Fruit fly (Drosophila melanogaster) whole organism, embryonic: Measurements from ENCODE around the gene Cpsf5.

ENCODE experiments used
- ATbp ChIP-seq: fragments of 200-800 bp; sonication (Bioruptor generic); optimal IDR thresholded peaks from 2 replicates; lab custom pipeline; 2017; ENCODE audit warnings: missing biosample characterization, mild to moderate bottlenecking, missing genetic modification characterization, missing genetic modification reagents
- Ada2b ChIP-seq: fragments of 200-800 bp; sonication (Bioruptor generic); IDR thresholded peaks from 2 replicates; pipeline ENCODE4 v1.3.6; 2022; ENCODE audit warnings: missing biosample characterization, missing genetic modification characterization
- CG11696 ChIP-seq: fragments of 200-800 bp; sonication (Bioruptor generic); IDR thresholded peaks from 2 replicates; pipeline ENCODE4 v1.3.6; 2022; ENCODE audit warnings: missing biosample characterization, missing genetic modification characterization
- CG12104 ChIP-seq: fragments of 200-800 bp; sonication (Bioruptor generic); optimal IDR thresholded peaks from 3 replicates; lab custom pipeline; 2016; ENCODE audit warnings: missing biosample characterization, missing genetic modification characterization
- CG1233 ChIP-seq: fragments of 200-800 bp; sonication (Bioruptor generic); optimal IDR thresholded peaks from 4 replicates; lab custom pipeline; 2018; ENCODE audit warnings: missing biosample characterization, mild to moderate bottlenecking, missing genetic modification characterization
- CG12659 ChIP-seq: fragments of 200-800 bp; sonication (Bioruptor generic); optimal IDR thresholded peaks from 3 replicates; lab custom pipeline; 2017; ENCODE audit warnings: mild to moderate bottlenecking, missing biosample characterization, missing genetic modification reagents, missing genetic modification characterization
- CG13287 ChIP-seq: fragments of 200-800 bp; sonication (Bioruptor generic); IDR thresholded peaks from 2 replicates; pipeline ENCODE4 v1.3.6; 2022; ENCODE audit warnings: missing biosample characterization, missing genetic modification characterization; ENCODE audit not compliant: partially characterized antibody
- CG15073 ChIP-seq: fragments of 200-800 bp; sonication (Bioruptor generic); optimal IDR thresholded peaks from 2 replicates; lab custom pipeline; 2016; ENCODE audit warnings: missing biosample characterization, missing genetic modification characterization
- CG31224 ChIP-seq: fragments of 200-800 bp; sonication (Bioruptor generic); IDR thresholded peaks from 2 replicates; pipeline ENCODE4 v1.3.6; 2022; ENCODE audit warnings: missing biosample characterization, missing genetic modification characterization
- CG7963 ChIP-seq: fragments of 200-800 bp; sonication (Bioruptor generic); IDR thresholded peaks from 3 replicates; pipeline ENCODE4 v1.3.6; 2022; ENCODE audit warnings: missing biosample characterization, missing genetic modification characterization; ENCODE audit not compliant: partially characterized antibody
- CG8388 ChIP-seq: fragments of 200-800 bp; sonication (Bioruptor generic); optimal IDR thresholded peaks from 2 replicates; lab custom pipeline; 2019; ENCODE audit warnings: missing biosample characterization, mild to moderate bottlenecking, missing genetic modification characterization, moderate library complexity
- CG9215 ChIP-seq: fragments of 200-800 bp; sonication (Bioruptor generic); IDR thresholded peaks from 2 replicates; pipeline ENCODE4 v1.3.6; 2022; ENCODE audit warnings: missing biosample characterization, missing genetic modification characterization
- CG9609 ChIP-seq: fragments of 200-800 bp; sonication (Bioruptor generic); optimal IDR thresholded peaks from 3 replicates; lab custom pipeline; 2016; ENCODE audit warnings: missing biosample characterization, missing genetic modification characterization
- CG9876 ChIP-seq: fragments of 200-800 bp; sonication (Bioruptor generic); optimal IDR thresholded peaks from 2 replicates; lab custom pipeline; 2016; ENCODE audit warnings: missing biosample characterization, missing genetic modification characterization
- CkIIα-i1 ChIP-seq: fragments of 200-800 bp; sonication (Bioruptor generic); IDR thresholded peaks from 2 replicates; pipeline ENCODE4 v1.3.6; 2022; ENCODE audit warnings: missing biosample characterization, missing genetic modification characterization
- E2f1 ChIP-seq: fragments of 200-800 bp; sonication (Bioruptor generic); IDR thresholded peaks from 2 replicates; pipeline ENCODE4 v1.3.6; 2022; ENCODE audit warnings: missing biosample characterization, missing genetic modification characterization
- E2f2 ChIP-seq: fragments of 200-800 bp; sonication (Bioruptor generic); IDR thresholded peaks from 2 replicates; pipeline ENCODE4 v1.3.6; 2022; ENCODE audit warnings: missing biosample characterization, missing genetic modification characterization
- Fer1 ChIP-seq: fragments of 200-800 bp; sonication (Bioruptor generic); optimal IDR thresholded peaks from 2 replicates; lab custom pipeline; 2017; ENCODE audit warnings: missing biosample characterization, mild to moderate bottlenecking, missing genetic modification characterization
- H2.0 ChIP-seq: fragments of 200-800 bp; sonication (Bioruptor generic); IDR thresholded peaks from 2 replicates; pipeline ENCODE4 v1.3.6; 2022; ENCODE audit warnings: missing biosample characterization, missing genetic modification characterization
- Jarid2 ChIP-seq: fragments of 200-800 bp; sonication (Bioruptor generic); optimal IDR thresholded peaks from 3 replicates; lab custom pipeline; 2017; ENCODE audit warnings: mild to moderate bottlenecking, missing biosample characterization, missing genetic modification reagents, missing genetic modification characterization
- Pdp1 ChIP-seq, 2 experiments: fragments of 200-800 bp; sonication (Bioruptor generic); optimal IDR thresholded peaks; 3 replicates each; lab custom pipeline; 2016; ENCODE audit warnings: missing biosample characterization in 2 of 2, missing genetic modification characterization in 2 of 2, mild to moderate bottlenecking in 1 of 2, moderate library complexity in 1 of 2
- Xbp1 ChIP-seq: fragments of 200-800 bp; sonication (Bioruptor generic); optimal IDR thresholded peaks from 3 replicates; lab custom pipeline; 2016; ENCODE audit warnings: missing biosample characterization, mild to moderate bottlenecking, missing genetic modification characterization
- Xrp1 ChIP-seq: fragments of 200-800 bp; sonication (Bioruptor generic); IDR thresholded peaks from 2 replicates; pipeline ENCODE4 v1.3.6; 2022; ENCODE audit warnings: missing biosample characterization, missing genetic modification characterization
- ash1 ChIP-seq: fragments of 200-800 bp; sonication (Bioruptor generic); optimal IDR thresholded peaks from 2 replicates; lab custom pipeline; 2018; ENCODE audit warnings: missing biosample characterization, mild to moderate bottlenecking, missing genetic modification characterization
- ato ChIP-seq: fragments of 200-800 bp; sonication (Bioruptor generic); IDR thresholded peaks from 2 replicates; pipeline ENCODE4 v1.3.6; 2022; ENCODE audit warnings: missing biosample characterization, missing genetic modification characterization; ENCODE audit not compliant: partially characterized antibody
- bab2 ChIP-seq: fragments of 200-800 bp; sonication (Bioruptor generic); optimal IDR thresholded peaks from 2 replicates; lab custom pipeline; 2016; ENCODE audit warnings: missing biosample characterization, missing genetic modification characterization
- bcd ChIP-seq: fragments of 200-800 bp; sonication (Bioruptor generic); optimal IDR thresholded peaks from 2 replicates; lab custom pipeline; 2017; ENCODE audit warnings: missing biosample characterization, mild to moderate bottlenecking, missing genetic modification characterization
- chif ChIP-seq, 2 experiments: fragments of 200-800 bp; sonication (Bioruptor generic); optimal IDR thresholded peaks; 3 replicates each; lab custom pipeline; 2016; ENCODE audit warnings: missing biosample characterization in 2 of 2, missing genetic modification characterization in 2 of 2
- dysf ChIP-seq: fragments of 200-800 bp; sonication (Bioruptor generic); IDR thresholded peaks from 3 replicates; pipeline ENCODE4 v1.3.6; 2022; ENCODE audit warnings: missing biosample characterization, missing genetic modification characterization
- h ChIP-seq: fragments of >200 bp; optimal IDR thresholded peaks from 2 replicates; lab custom pipeline; 2017
- hth ChIP-seq: fragments of >200 bp; optimal IDR thresholded peaks from 2 replicates; lab custom pipeline; 2017; ENCODE audit warnings: inconsistent platforms
- klu ChIP-seq: fragments of 200-800 bp; sonication (Bioruptor generic); IDR thresholded peaks from 2 replicates; pipeline ENCODE4 v1.3.6; 2022; ENCODE audit warnings: missing biosample characterization, missing genetic modification characterization
- lilli ChIP-seq: fragments of 200-800 bp; sonication (Bioruptor generic); optimal IDR thresholded peaks from 3 replicates; lab custom pipeline; 2016; ENCODE audit warnings: missing biosample characterization, missing genetic modification characterization
- otp ChIP-seq: fragments of 200-800 bp; sonication (Bioruptor generic); IDR thresholded peaks from 3 replicates; pipeline ENCODE4, ENCODE4 v1.3.6; 2022; ENCODE audit warnings: missing biosample characterization, missing genetic modification characterization
- pfk ChIP-seq: fragments of 200-800 bp; sonication (Bioruptor generic); optimal IDR thresholded peaks from 2 replicates; lab custom pipeline; 2018; ENCODE audit warnings: missing biosample characterization, mild to moderate bottlenecking, missing genetic modification characterization, moderate library complexity
- pnt ChIP-seq: fragments of 200-800 bp; sonication (Bioruptor generic); optimal IDR thresholded peaks from 3 replicates; lab custom pipeline; 2016; ENCODE audit warnings: missing biosample characterization, missing genetic modification characterization
- pros ChIP-seq: fragments of 200-800 bp; sonication (Bioruptor generic); optimal IDR thresholded peaks from 3 replicates; lab custom pipeline; 2019; ENCODE audit warnings: missing biosample characterization, mild to moderate bottlenecking, missing genetic modification characterization, moderate library complexity
- sisA ChIP-seq: fragments of 200-800 bp; sonication (Bioruptor generic); IDR thresholded peaks from 2 replicates; pipeline ENCODE4 v1.3.6; 2022; ENCODE audit warnings: missing biosample characterization, missing genetic modification characterization
- slbo ChIP-seq: fragments of 200-800 bp; sonication (Bioruptor generic); IDR thresholded peaks from 2 replicates; pipeline ENCODE4 v1.3.6; 2022; ENCODE audit warnings: missing biosample characterization, missing genetic modification characterization
- tio ChIP-seq: fragments of 200-800 bp; sonication (Bioruptor generic); optimal IDR thresholded peaks from 2 replicates; lab custom pipeline; 2017; ENCODE audit warnings: missing biosample characterization, missing genetic modification characterization, inconsistent platforms
- tx ChIP-seq: fragments of 200-800 bp; sonication (Bioruptor generic); optimal IDR thresholded peaks from 2 replicates; lab custom pipeline; 2016; ENCODE audit warnings: missing biosample characterization, missing genetic modification characterization
- wdn ChIP-seq: fragments of 200-800 bp; sonication (Bioruptor generic); IDR thresholded peaks from 2 replicates; pipeline ENCODE4 v1.3.6; 2022; ENCODE audit warnings: missing biosample characterization, missing genetic modification characterization

Gene Cpsf5

DNA sequence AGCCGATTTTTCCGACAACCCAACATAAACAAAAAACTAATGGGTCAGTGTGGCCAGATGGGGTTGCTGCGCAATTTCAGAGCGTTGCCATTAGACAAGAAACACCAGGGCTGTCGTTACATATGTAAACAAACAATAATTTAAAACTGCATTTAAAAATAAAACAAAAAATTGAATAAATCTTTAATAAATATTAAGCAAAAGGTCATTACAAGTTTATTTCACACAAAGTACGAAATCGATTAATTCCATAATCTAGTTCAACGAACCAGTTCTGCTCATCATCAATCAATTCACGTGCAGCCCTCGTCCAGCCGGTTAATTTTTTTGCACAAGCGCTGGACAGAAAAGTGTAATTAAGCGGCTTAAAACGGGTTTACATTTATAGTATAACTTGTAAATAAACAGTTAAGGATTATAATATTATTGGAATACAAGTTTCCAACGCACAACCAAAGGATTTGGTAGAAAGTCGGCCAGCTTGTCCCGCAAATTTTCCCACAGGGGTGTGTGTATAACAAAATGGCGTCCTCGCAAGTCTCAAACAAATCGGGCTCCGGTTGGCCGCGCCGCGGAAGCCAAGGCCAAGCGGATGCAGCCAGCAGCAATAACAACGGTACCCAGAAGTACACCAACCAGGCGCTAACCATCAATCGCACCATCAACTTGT lies at the start of gene Cpsf5, which contains the start of gene CG4022 (continued):
- no peak for TF ChIP-seq h (lab: Kevin White, UChicago)
- TF ChIP-seq Fer1 (GFP tag; lab: Kevin White, UChicago), result peak; percentile 82
- TF ChIP-seq CG12659 (GFP tag; lab: Kevin White, UChicago), result peak; percentile 91
- peak; percentile 61 for TF ChIP-seq CG11696 (GFP tag; lab: Robert Waterston, UW)
- TF ChIP-seq klu (GFP tag; lab: Robert Waterston, UW), result peak; percentile 77
- TF ChIP-seq pfk (GFP tag; lab: Kevin White, UChicago), result no peak
- TF ChIP-seq CG8388 (GFP tag; lab: Kevin White, UChicago), result peak; percentile 78
- peak; percentile 90 for TF ChIP-seq slbo
- TF ChIP-seq Xrp1 (GFP tag; lab: Robert Waterston, UW), result peak; percentile 89
- TF ChIP-seq tio (GFP tag; lab: Kevin White, UChicago), result no peak
- peak; percentile 90 for TF ChIP-seq lilli (GFP tag; lab: Kevin White, UChicago)
- peak; percentile 82 for TF ChIP-seq CG9215 (GFP tag; lab: Robert Waterston, UW)
- TF ChIP-seq CG12104, result peak; percentile 85
- TF ChIP-seq CG31224, result peak; percentile 57
- TF ChIP-seq E2f2 (GFP tag; lab: Robert Waterston, UW), result peak; percentile 70
- peak; percentile 51 for TF ChIP-seq pnt (GFP tag; lab: Kevin White, UChicago)
- no peak for TF ChIP-seq CG15073 (GFP tag; lab: Kevin White, UChicago)
- TF ChIP-seq CG9876 (GFP tag; lab: Kevin White, UChicago), result no peak
- TF ChIP-seq CG9609, result peak; percentile 50
- peak; percentile 70 to 79 for TF ChIP-seq Pdp1 (GFP tag; optimal IDR thresholded peaks at IDR 0.05; lab: Kevin White, UChicago)
- TF ChIP-seq wdn (GFP tag; lab: Robert Waterston, UW), result peak; percentile 55; the same call in 1 of the 2 replicates
- no peak for TF ChIP-seq hth (lab: Kevin White, UChicago)
- TF ChIP-seq H2.0 (GFP tag; lab: Robert Waterston, UW), result peak; percentile 81
- TF ChIP-seq otp (GFP tag; lab: Robert Waterston, UW), result peak; percentile 74; the same call in 1 of the 3 replicates
- no peak for TF ChIP-seq CG7963 (GFP tag; lab: Robert Waterston, UW)
- TF ChIP-seq E2f1 (GFP tag; lab: Robert Waterston, UW), result peak; percentile 79
- peak; percentile 84 for TF ChIP-seq Xbp1 (GFP tag; lab: Kevin White, UChicago)
- peak; percentile 40 for TF ChIP-seq tx (GFP tag; lab: Kevin White, UChicago)
- TF ChIP-seq ATbp (GFP tag; lab: Kevin White, UChicago), result peak; percentile 62
- peak; percentile 63 to 70 for TF ChIP-seq chif (GFP tag; optimal IDR thresholded peaks at IDR 0.05; lab: Kevin White, UChicago)
- peak; percentile 78 for TF ChIP-seq Ada2b
- TF ChIP-seq CkIIα-i1, result no peak
- TF ChIP-seq sisA, result peak; percentile 82
- peak; percentile 42 for TF ChIP-seq CG1233 (GFP tag; lab: Kevin White, UChicago)
- TF ChIP-seq ato (GFP tag; lab: Robert Waterston, UW), result no peak
- no peak for TF ChIP-seq ash1 (GFP tag; lab: Kevin White, UChicago)
- peak; percentile 84 for TF ChIP-seq dysf (GFP tag; lab: Robert Waterston, UW)
- peak; percentile 72 for TF ChIP-seq bab2
- peak; percentile 73 for TF ChIP-seq bcd (GFP tag; lab: Kevin White, UChicago)
- TF ChIP-seq CG13287 (GFP tag; lab: Robert Waterston, UW), result peak; percentile 68
- no peak for TF ChIP-seq pros (GFP tag; lab: Kevin White, UChicago)
- no peak for TF ChIP-seq Jarid2 (GFP tag; lab: Kevin White, UChicago)
- TF ChIP-seq, all 482 proteins: peak for 376
